Fruit fly (Drosophila melanogaster): ENCODE results near the gene CG15576.

DNA sequence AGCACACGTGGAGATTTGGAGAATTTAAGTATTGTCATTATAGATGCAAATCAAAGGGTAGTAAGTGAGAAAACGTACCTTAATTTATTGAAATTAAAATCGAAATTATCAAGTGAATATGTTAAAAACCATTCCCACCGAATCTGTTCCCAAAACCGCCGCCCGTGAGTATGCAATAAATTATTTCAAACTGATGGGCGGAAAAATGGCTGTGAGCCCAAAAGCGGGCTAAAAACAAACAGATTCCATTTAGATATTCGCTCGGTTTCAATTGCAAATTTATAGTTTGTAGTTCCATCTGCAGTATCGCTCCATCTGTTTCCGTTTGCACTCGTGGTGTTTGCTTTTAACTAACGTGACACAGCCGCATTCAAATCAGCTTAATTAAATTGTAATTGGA, 38.2 kb downstream of the CG15576 start:
- TF ChIP-seq h (GFP tag; optimal IDR thresholded peaks at IDR 0.05), result no peak
- no peak for TF ChIP-seq usp (GFP tag; optimal IDR thresholded peaks at IDR 0.05)
- TF ChIP-seq brk (GFP tag; optimal IDR thresholded peaks at IDR 0.05), result no peak
- TF ChIP-seq dsf (GFP tag; optimal IDR thresholded peaks at IDR 0.05; ENCODE audit: borderline replicate concordance), result no peak
- no peak for TF ChIP-seq br (GFP tag; optimal IDR thresholded peaks at IDR 0.05)
- no peak for TF ChIP-seq GATAd (GFP tag; optimal IDR thresholded peaks at IDR 0.05)
- no peak for TF ChIP-seq Vsx2 (GFP tag; optimal IDR thresholded peaks at IDR 0.05; ENCODE audit: partially characterized antibody)
- no peak for TF ChIP-seq Dfd (GFP tag; optimal IDR thresholded peaks at IDR 0.05)
- no peak for TF ChIP-seq Hr78 (GFP tag; optimal IDR thresholded peaks at IDR 0.05)

All from whole organism, wandering third instar larva.